Worm (Caenorhabditis elegans): ENCODE measurements around the gene T16G12.4.

ce11 chrIII:10083242-10083641 lies 25.6 kb downstream of the T16G12.4 start, which contains the start of gene T16H12.3:
- TF ChIP-seq ztf-23 (GFP tag; IDR thresholded peaks at IDR 0.05) (no peak), cog-1 (tag; optimal IDR thresholded peaks at IDR 0.05) (no peak)
